Fruit fly (Drosophila melanogaster): ENCODE measurements around the gene CG17075.

Gene CG17075

DNA sequence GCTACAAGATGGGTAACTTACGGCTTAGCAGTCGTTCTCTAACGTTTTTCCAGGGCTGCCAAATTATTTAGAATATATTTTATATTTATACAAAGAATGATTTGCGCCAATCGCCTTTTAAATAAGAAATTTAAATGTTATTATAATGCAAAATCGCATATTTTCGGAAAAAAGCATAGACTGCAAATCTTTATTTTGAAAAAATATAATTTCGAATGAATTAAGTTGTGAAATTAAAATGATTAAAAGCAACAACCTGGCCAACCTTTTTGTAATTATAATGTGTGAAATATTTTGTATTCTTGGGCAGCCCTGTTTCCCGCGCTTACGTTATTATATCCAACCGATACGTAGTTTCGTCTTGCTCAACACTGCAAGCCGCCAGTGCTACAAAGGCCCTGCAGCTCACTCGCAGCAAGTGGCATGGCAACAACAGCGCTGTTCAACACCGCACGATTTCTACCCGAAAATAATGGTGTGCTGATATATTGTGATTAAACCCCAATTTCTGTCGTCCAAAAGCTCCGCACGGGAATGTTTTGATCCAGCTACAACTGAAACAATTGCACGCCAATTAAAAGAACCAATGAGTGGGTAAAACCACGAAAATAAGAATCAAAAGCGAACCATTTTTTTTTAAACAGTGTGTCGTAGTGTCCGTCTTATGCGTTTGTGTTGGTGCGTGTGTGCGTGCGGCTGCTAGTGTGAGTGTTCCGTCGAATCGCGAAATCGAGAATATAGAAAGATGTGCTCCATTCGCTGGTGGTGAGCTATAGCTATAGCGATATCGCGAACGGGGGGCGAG is 30.4 kb upstream of the CG17075 start, which contains the start of gene Pi3K21B:
TSS of gene Pi3K21B (plus strand) at position 401 of the 805 bp plus-strand sequence.
- peak; percentile 56 to 87 for TF ChIP-seq salr (GFP tag; optimal IDR thresholded peaks at IDR 0.05)
- peak; percentile 84 for TF ChIP-seq Smox (GFP tag; optimal IDR thresholded peaks at IDR 0.05)
- TF ChIP-seq OdsH (GFP tag; optimal IDR thresholded peaks at IDR 0.05): peak; percentile 94
- peak; percentile 38 for TF ChIP-seq CG16779 (tag; optimal IDR thresholded peaks at IDR 0.05)
- peak; percentile 83 for TF ChIP-seq Hr4 (GFP tag; optimal IDR thresholded peaks at IDR 0.05)
- TF ChIP-seq fd59A (GFP tag; optimal IDR thresholded peaks at IDR 0.05): peak; percentile 85
- peak; percentile 92 for TF ChIP-seq CG32006 (GFP tag; optimal IDR thresholded peaks at IDR 0.05)
- peak; percentile 90 for TF ChIP-seq vri (GFP tag; optimal IDR thresholded peaks at IDR 0.05)
- peak; percentile 83 for TF ChIP-seq Lpt (GFP tag; optimal IDR thresholded peaks at IDR 0.05)
- TF ChIP-seq topi (GFP tag; optimal IDR thresholded peaks at IDR 0.05): peak; percentile 86
- TF ChIP-seq Eip78C (GFP tag): peak; percentile 95
- TF ChIP-seq CG6808 (GFP tag; optimal IDR thresholded peaks at IDR 0.05): peak; percentile 79
- no peak for TF ChIP-seq CG6276 (GFP tag; optimal IDR thresholded peaks at IDR 0.05)
- peak; percentile 84 for TF ChIP-seq Sox102F (GFP tag; optimal IDR thresholded peaks at IDR 0.05)
- peak; percentile 89 for TF ChIP-seq Hr39 (GFP tag; optimal IDR thresholded peaks at IDR 0.05)
- TF ChIP-seq CG10669 (GFP tag; optimal IDR thresholded peaks at IDR 0.05): peak; percentile 80
- peak; percentile 88; the same call in 2 of the 3 replicates for TF ChIP-seq CG6163 (GFP tag; IDR thresholded peaks at IDR 0.05)
- TF ChIP-seq CG8319 (GFP tag; optimal IDR thresholded peaks at IDR 0.05): peak; percentile 83
- TF ChIP-seq CG7368 (GFP tag; optimal IDR thresholded peaks at IDR 0.05): peak; percentile 79
- TF ChIP-seq CG9139 (GFP tag; optimal IDR thresholded peaks at IDR 0.05): peak; percentile 61
- TF ChIP-seq cyc (GFP tag; optimal IDR thresholded peaks at IDR 0.05): peak; percentile 93
- peak; percentile 67 for TF ChIP-seq CG1621 (tag; optimal IDR thresholded peaks at IDR 0.05)
- TF ChIP-seq CG31627 (GFP tag; optimal IDR thresholded peaks at IDR 0.05): peak; percentile 93
- peak; percentile 84 for TF ChIP-seq Ets21C (GFP tag; optimal IDR thresholded peaks at IDR 0.05)
- peak; percentile 79 for TF ChIP-seq dac (GFP tag; optimal IDR thresholded peaks at IDR 0.05)
- peak; percentile 76 for TF ChIP-seq fd85E (GFP tag; optimal IDR thresholded peaks at IDR 0.05)
- peak; percentile 76 for TF ChIP-seq Hr38 (GFP tag; optimal IDR thresholded peaks at IDR 0.05)
- TF ChIP-seq CG11294 (GFP tag; IDR thresholded peaks at IDR 0.05): peak; percentile 67; the same call in 1 of the 2 replicates
- peak; percentile 75 for TF ChIP-seq Eip93F (GFP tag; optimal IDR thresholded peaks at IDR 0.05)
- TF ChIP-seq net (GFP tag; optimal IDR thresholded peaks at IDR 0.05): peak; percentile 85
- TF ChIP-seq ss (GFP tag; optimal IDR thresholded peaks at IDR 0.05): peak; percentile 47 to 80
- no peak for TF ChIP-seq CG4318 (GFP tag; optimal IDR thresholded peaks at IDR 0.05)
- TF ChIP-seq pdm3 (GFP tag; optimal IDR thresholded peaks at IDR 0.05): peak; percentile 89
- peak; percentile 85 for TF ChIP-seq CG8632 (GFP tag; optimal IDR thresholded peaks at IDR 0.05)
- TF ChIP-seq Gug (GFP tag; IDR thresholded peaks at IDR 0.05): peak; percentile 52
- TF ChIP-seq dsx (GFP tag; optimal IDR thresholded peaks at IDR 0.05; ENCODE audit: poor library complexity, severe bottlenecking): peak; percentile 74
- peak; percentile 91 for TF ChIP-seq CG34406 (GFP tag; optimal IDR thresholded peaks at IDR 0.05)
- TF ChIP-seq lz (GFP tag; optimal IDR thresholded peaks at IDR 0.05): peak; percentile 90
- peak; percentile 51 for TF ChIP-seq fkh (GFP tag; optimal IDR thresholded peaks at IDR 0.05)
- peak; percentile 88 for TF ChIP-seq Sox14 (GFP tag; optimal IDR thresholded peaks at IDR 0.05)
- peak; percentile 90 for TF ChIP-seq Sox15 (GFP tag; optimal IDR thresholded peaks at IDR 0.05)
- peak; percentile 18 for TF ChIP-seq CG6854 (GFP tag; optimal IDR thresholded peaks at IDR 0.05)
- TF ChIP-seq CG3919 (GFP tag; optimal IDR thresholded peaks at IDR 0.05): peak; percentile 93
- TF ChIP-seq Blimp-1 (GFP tag; optimal IDR thresholded peaks at IDR 0.05): peak; percentile 57
- TF ChIP-seq CG10631 (GFP tag; optimal IDR thresholded peaks at IDR 0.05): peak; percentile 93
- peak; percentile 81 for TF ChIP-seq eg (GFP tag; IDR thresholded peaks at IDR 0.05)
- peak; percentile 90 for TF ChIP-seq CG6792 (GFP tag; optimal IDR thresholded peaks at IDR 0.05)
- peak; percentile 92 for TF ChIP-seq CG8119 (GFP tag; IDR thresholded peaks at IDR 0.05)
- TF ChIP-seq esn (GFP tag; optimal IDR thresholded peaks at IDR 0.05): peak; percentile 91
- peak; percentile 87 for TF ChIP-seq CG11902 (GFP tag; optimal IDR thresholded peaks at IDR 0.05)
